Worm (Caenorhabditis elegans) whole organism, L1 larva: ENCODE results near the gene Y44A6D.5.

Source experiments
- egl-13 ChIP-seq: sonication (generic microtip); optimal IDR thresholded peaks from 2 replicates; lab custom pipeline; 2016; ENCODE audit warnings: missing genotype, missing genetic modification reagents, missing genetic modification characterization, missing compliant biosample characterization
- lin-35 ChIP-seq, 2 experiments: fragments of 150-350 bp; optimal IDR thresholded peaks; 2 replicates each; lab custom pipeline; 2014; ENCODE audit warnings: missing biosample characterization in 2 of 2, missing genetic modification characterization in 2 of 2, missing genetic modification reagents in 2 of 2

DNA sequence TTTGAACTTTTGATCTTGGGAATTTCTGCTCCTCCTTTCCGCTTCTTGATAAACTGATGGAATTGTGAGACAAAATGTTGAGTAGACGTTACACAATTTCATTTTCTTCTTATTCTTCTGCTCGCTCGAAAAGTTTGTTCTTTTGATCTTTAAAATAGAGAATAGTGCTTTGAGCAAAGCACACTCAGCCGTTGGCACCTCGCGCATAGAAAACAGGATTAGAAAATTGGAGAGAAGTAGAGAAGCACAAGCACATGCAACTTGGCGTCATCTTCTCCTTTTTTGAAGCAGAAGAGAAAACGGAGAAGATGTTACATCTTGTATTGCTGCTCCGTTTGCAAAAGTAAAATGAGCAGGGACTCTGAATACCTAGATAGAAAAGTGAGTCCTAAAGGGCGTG is 20.6 kb downstream of the Y44A6D.5 start:
- TF ChIP-seq lin-35 (GFP tag; optimal IDR thresholded peaks at IDR 0.05; lab: Kevin White, UChicago), result peak in 1 of 2 experiments; percentile 33
- peak; percentile 56 for TF ChIP-seq egl-13 (tag; lab: Kevin White, UChicago)
